Fruit fly (Drosophila melanogaster) whole organism, embryonic: ENCODE measurements around the gene Pdhb.

ENCODE experiments used
- CG10274 ChIP-seq: fragments of 200-800 bp; sonication (Bioruptor generic); optimal IDR thresholded peaks from 3 replicates; lab custom pipeline; 2017; ENCODE audit warnings: missing biosample characterization, mild to moderate bottlenecking, missing genetic modification characterization
- CG10979 ChIP-seq: fragments of 200-800 bp; sonication (Bioruptor generic); optimal IDR thresholded peaks from 2 replicates; lab custom pipeline; 2018; ENCODE audit warnings: missing biosample characterization, mild to moderate bottlenecking, missing genetic modification characterization, moderate library complexity
- CG13296 ChIP-seq: fragments of 200-800 bp; sonication (Bioruptor generic); optimal IDR thresholded peaks from 3 replicates; lab custom pipeline; 2018; ENCODE audit warnings: missing biosample characterization, mild to moderate bottlenecking, missing genetic modification characterization
- CG14050 ChIP-seq: fragments of 200-800 bp; sonication (Bioruptor generic); IDR thresholded peaks from 3 replicates; pipeline ENCODE4 v1.3.6; 2022; ENCODE audit warnings: missing biosample characterization, missing genetic modification characterization
- CG14860 ChIP-seq: fragments of 200-800 bp; sonication (Bioruptor generic); IDR thresholded peaks from 3 replicates; pipeline ENCODE4 v1.3.6; 2022; ENCODE audit warnings: missing biosample characterization, missing genetic modification characterization; ENCODE audit not compliant: partially characterized antibody
- CG17361 ChIP-seq: fragments of 200-800 bp; sonication (Bioruptor generic); IDR thresholded peaks from 3 replicates; pipeline ENCODE4 v1.3.6; 2022; ENCODE audit warnings: missing biosample characterization, missing genetic modification characterization
- CG18011 ChIP-seq: fragments of 200-800 bp; sonication (Bioruptor generic); optimal IDR thresholded peaks from 2 replicates; lab custom pipeline; 2017; ENCODE audit warnings: missing biosample characterization, missing genetic modification characterization, mild to moderate bottlenecking, moderate library complexity, missing genotype
- CG2129 ChIP-seq: fragments of 200-800 bp; sonication (Bioruptor generic); IDR thresholded peaks from 2 replicates; pipeline ENCODE4 v1.3.6; 2022; ENCODE audit warnings: missing biosample characterization, missing genetic modification characterization; ENCODE audit not compliant: partially characterized antibody
- CG30020 ChIP-seq: fragments of 200-800 bp; optimal IDR thresholded peaks from 2 replicates; lab custom pipeline; 2019; ENCODE audit warnings: missing biosample characterization, mild to moderate bottlenecking, missing genetic modification characterization, moderate library complexity
- CG33557 ChIP-seq: fragments of 200-800 bp; sonication (Bioruptor generic); optimal IDR thresholded peaks from 2 replicates; lab custom pipeline; 2019; ENCODE audit warnings: missing biosample characterization, mild to moderate bottlenecking, missing genetic modification characterization, moderate library complexity
- CG42726 ChIP-seq: fragments of 200-800 bp; sonication (Bioruptor generic); IDR thresholded peaks from 2 replicates; pipeline ENCODE4 v1.3.6; 2022; ENCODE audit warnings: missing biosample characterization, missing genetic modification characterization; ENCODE audit not compliant: partially characterized antibody
- CG4707 ChIP-seq: fragments of 200-800 bp; sonication (Bioruptor generic); optimal IDR thresholded peaks from 2 replicates; lab custom pipeline; 2018; ENCODE audit warnings: missing biosample characterization, mild to moderate bottlenecking, missing genetic modification characterization, moderate library complexity
- CG6254 ChIP-seq: fragments of 200-800 bp; sonication (Bioruptor generic); optimal IDR thresholded peaks from 3 replicates; lab custom pipeline; 2017; ENCODE audit warnings: mild to moderate bottlenecking, missing biosample characterization, missing genetic modification reagents, missing genetic modification characterization
- CG7556 ChIP-seq: fragments of 200-800 bp; sonication (Bioruptor generic); optimal IDR thresholded peaks from 2 replicates; lab custom pipeline; 2017; ENCODE audit warnings: missing biosample characterization, mild to moderate bottlenecking, missing genetic modification characterization
- CG8478 ChIP-seq: fragments of >200 bp; optimal IDR thresholded peaks from 2 replicates; lab custom pipeline; 2018
- CG8765 ChIP-seq: fragments of 200-800 bp; sonication (Bioruptor generic); IDR thresholded peaks from 2 replicates; pipeline ENCODE4 v1.3.6; 2022; ENCODE audit warnings: missing biosample characterization, missing genetic modification characterization
- CG8924 ChIP-seq: fragments of 200-800 bp; optimal IDR thresholded peaks from 3 replicates; lab custom pipeline; 2019; ENCODE audit warnings: missing biosample characterization, mild to moderate bottlenecking, missing genetic modification characterization, moderate library complexity
- CG9876 ChIP-seq: fragments of 200-800 bp; sonication (Bioruptor generic); optimal IDR thresholded peaks from 2 replicates; lab custom pipeline; 2016; ENCODE audit warnings: missing biosample characterization, missing genetic modification characterization
- D ChIP-seq, 2 experiments: fragments of 200-800 bp in 1 of 2; fragments of >200 bp in 1 of 2; sonication (Bioruptor generic) in 1 of 2; optimal IDR thresholded peaks; 2 replicates in 1 of 2; 3 replicates in 1 of 2; lab custom pipeline; 2017; ENCODE audit warnings: mild to moderate bottlenecking in 1 of 2, missing biosample characterization in 1 of 2, missing genetic modification characterization in 1 of 2, missing genetic modification reagents in 1 of 2
- Dbx ChIP-seq: fragments of 200-800 bp; sonication (Bioruptor generic); IDR thresholded peaks from 3 replicates; pipeline ENCODE4 v1.3.6; 2022; ENCODE audit warnings: missing biosample characterization, missing genetic modification characterization
- H2.0 ChIP-seq: fragments of 200-800 bp; sonication (Bioruptor generic); IDR thresholded peaks from 2 replicates; pipeline ENCODE4 v1.3.6; 2022; ENCODE audit warnings: missing biosample characterization, missing genetic modification characterization
- Hmr ChIP-seq: fragments of 200-800 bp; sonication (Bioruptor generic); optimal IDR thresholded peaks from 3 replicates; lab custom pipeline; 2017; ENCODE audit warnings: mild to moderate bottlenecking, missing biosample characterization, missing genetic modification reagents, missing genetic modification characterization
- Hr3 ChIP-seq: fragments of 200-800 bp; sonication (Bioruptor generic); optimal IDR thresholded peaks from 3 replicates; lab custom pipeline; 2016; ENCODE audit warnings: missing biosample characterization, missing genetic modification characterization
- Lim3 ChIP-seq: fragments of 200-800 bp; sonication (Bioruptor generic); IDR thresholded peaks from 2 replicates; pipeline ENCODE4 v1.3.6; 2022; ENCODE audit warnings: missing biosample characterization, missing genetic modification characterization
- Poxn ChIP-seq: fragments of 200-800 bp; sonication (Bioruptor generic); IDR thresholded peaks from 2 replicates; pipeline ENCODE4 v1.3.6; 2022; ENCODE audit warnings: missing biosample characterization, missing genetic modification characterization
- Ravus ChIP-seq: fragments of 200-800 bp; sonication (Bioruptor generic); IDR thresholded peaks from 2 replicates; pipeline ENCODE4 v1.3.6; 2022; ENCODE audit warnings: missing biosample characterization, missing genetic modification characterization
- Rx ChIP-seq: fragments of 200-800 bp; sonication (Bioruptor generic); IDR thresholded peaks from 2 replicates; pipeline ENCODE4 v1.3.6; 2022; ENCODE audit warnings: missing biosample characterization, missing genetic modification characterization
- Scr ChIP-seq: fragments of 200-800 bp; sonication (Bioruptor generic); IDR thresholded peaks from 2 replicates; pipeline ENCODE4 v1.3.6; 2022; ENCODE audit warnings: missing biosample characterization, missing genetic modification characterization; ENCODE audit not compliant: partially characterized antibody
- Sry-β ChIP-seq: fragments of 200-800 bp; sonication (Bioruptor generic); optimal IDR thresholded peaks from 2 replicates; lab custom pipeline; 2018; ENCODE audit warnings: missing biosample characterization, mild to moderate bottlenecking, missing genetic modification characterization, moderate library complexity
- Xbp1 ChIP-seq: fragments of 200-800 bp; sonication (Bioruptor generic); optimal IDR thresholded peaks from 3 replicates; lab custom pipeline; 2016; ENCODE audit warnings: missing biosample characterization, mild to moderate bottlenecking, missing genetic modification characterization
- abd-A ChIP-seq: fragments of 200-800 bp; sonication (Bioruptor generic); optimal IDR thresholded peaks from 3 replicates; lab custom pipeline; 2019; ENCODE audit warnings: missing biosample characterization, mild to moderate bottlenecking, missing genetic modification characterization, moderate library complexity
- bowl ChIP-seq: fragments of 200-800 bp; sonication (Bioruptor generic); IDR thresholded peaks from 2 replicates; pipeline ENCODE4 v1.3.6; 2022; ENCODE audit warnings: missing biosample characterization, missing genetic modification characterization
- cas ChIP-seq: fragments of 200-800 bp; sonication (Bioruptor generic); IDR thresholded peaks from 2 replicates; pipeline ENCODE4 v1.3.6; 2022; ENCODE audit warnings: missing biosample characterization, missing genetic modification characterization
- chm ChIP-seq: fragments of 200-800 bp; sonication (Bioruptor generic); IDR thresholded peaks from 2 replicates; pipeline ENCODE4 v1.3.6; 2022; ENCODE audit warnings: missing biosample characterization, missing genetic modification characterization
- crp ChIP-seq, 2 experiments: fragments of 200-800 bp; sonication (Bioruptor generic); optimal IDR thresholded peaks; 2 replicates in 1 of 2; 3 replicates in 1 of 2; lab custom pipeline; 2017; ENCODE audit warnings: missing biosample characterization in 2 of 2, missing genetic modification characterization in 2 of 2, mild to moderate bottlenecking in 1 of 2, moderate library complexity in 1 of 2
- danr ChIP-seq: fragments of 200-800 bp; sonication (Bioruptor generic); IDR thresholded peaks from 2 replicates; pipeline ENCODE4 v1.3.6; 2022; ENCODE audit warnings: missing biosample characterization, missing genetic modification characterization
- fd102C ChIP-seq: fragments of 200-800 bp; sonication (Bioruptor generic); optimal IDR thresholded peaks from 2 replicates; lab custom pipeline; 2018; ENCODE audit warnings: missing biosample characterization, mild to moderate bottlenecking, missing genetic modification characterization, moderate library complexity
- fu2 ChIP-seq: fragments of 200-800 bp; sonication (Bioruptor generic); optimal IDR thresholded peaks from 2 replicates; lab custom pipeline; 2016; ENCODE audit warnings: missing biosample characterization, missing genetic modification characterization
- gce ChIP-seq: fragments of 200-800 bp; sonication (Bioruptor generic); IDR thresholded peaks from 3 replicates; pipeline ENCODE4 v1.3.6; 2022; ENCODE audit warnings: missing biosample characterization, missing genetic modification characterization
- jigr1 ChIP-seq: fragments of 200-800 bp; sonication (Bioruptor generic); IDR thresholded peaks from 3 replicates; pipeline ENCODE4 v1.3.6; 2022; ENCODE audit warnings: missing biosample characterization, missing genetic modification characterization
- jing ChIP-seq: fragments of 200-800 bp; sonication (Bioruptor generic); optimal IDR thresholded peaks from 2 replicates; lab custom pipeline; 2018; ENCODE audit warnings: missing biosample characterization, mild to moderate bottlenecking, missing genetic modification characterization
- maf-S ChIP-seq: fragments of 200-800 bp; sonication (Bioruptor generic); optimal IDR thresholded peaks from 2 replicates; lab custom pipeline; 2016; ENCODE audit warnings: missing biosample characterization, missing genetic modification characterization
- otp ChIP-seq: fragments of 200-800 bp; sonication (Bioruptor generic); IDR thresholded peaks from 3 replicates; pipeline ENCODE4, ENCODE4 v1.3.6; 2022; ENCODE audit warnings: missing biosample characterization, missing genetic modification characterization
- pb ChIP-seq: fragments of 200-800 bp; sonication (Bioruptor generic); optimal IDR thresholded peaks from 3 replicates; lab custom pipeline; 2016; ENCODE audit warnings: missing biosample characterization, missing genetic modification characterization
- stwl ChIP-seq: fragments of 200-800 bp; sonication (Bioruptor generic); optimal IDR thresholded peaks from 3 replicates; lab custom pipeline; 2018; ENCODE audit warnings: missing biosample characterization, mild to moderate bottlenecking, missing genetic modification characterization, moderate library complexity
- tll ChIP-seq, 2 experiments: fragments of 200-800 bp in 1 of 2; fragments of >200 bp in 1 of 2; sonication (Bioruptor generic) in 1 of 2; optimal IDR thresholded peaks; 2 replicates each; lab custom pipeline; 2017 to 2019; ENCODE audit warnings: missing biosample characterization in 2 of 2, missing genetic modification characterization in 2 of 2, mild to moderate bottlenecking in 1 of 2, moderate library complexity in 1 of 2
- unpg ChIP-seq: fragments of 200-800 bp; sonication (Bioruptor generic); optimal IDR thresholded peaks from 3 replicates; lab custom pipeline; 2018; ENCODE audit warnings: missing biosample characterization, mild to moderate bottlenecking, missing genetic modification characterization, moderate library complexity

The Pdhb gene

dm6 chr3R:29122817-29123611 lies 10.1 kb downstream of the Pdhb start, which contains the start of the genes yem and Ctl2 (continued):
- TF ChIP-seq CG18011 (GFP tag; lab: Kevin White, UChicago) (peak; percentile 32), unpg (GFP tag; lab: Kevin White, UChicago) (no peak), jigr1 (GFP tag; lab: Robert Waterston, UW) (peak; percentile 68; the same call in 2 of the 3 replicates), CG14050 (GFP tag; lab: Robert Waterston, UW) (no peak; the same call in 2 of the 3 replicates), CG13296 (GFP tag; lab: Kevin White, UChicago) (peak; percentile 17), CG17361 (GFP tag; lab: Robert Waterston, UW) (peak; percentile 89), CG4707 (GFP tag; lab: Kevin White, UChicago) (no peak), fd102C (GFP tag; lab: Kevin White, UChicago) (no peak), CG6254 (GFP tag; lab: Kevin White, UChicago) (no peak), D (optimal IDR thresholded peaks at IDR 0.05; lab: Kevin White, UChicago) (no peak), D (GFP tag; optimal IDR thresholded peaks at IDR 0.05; lab: Kevin White, UChicago) (peak; percentile 50), pb (peak; percentile 62), CG30020 (tag; lab: Kevin White, UChicago) (peak; percentile 68), CG10274 (GFP tag; lab: Kevin White, UChicago) (peak; percentile 40), Sry-β (GFP tag; lab: Kevin White, UChicago) (peak; percentile 93), Xbp1 (GFP tag; lab: Kevin White, UChicago) (peak; percentile 84), CG8765 (GFP tag; lab: Robert Waterston, UW) (0 out of 2 replicates have a peak, but pooled peaks have one; percentile 7), crp (GFP tag; optimal IDR thresholded peaks at IDR 0.05; lab: Kevin White, UChicago) (peak; percentile 78 to 97), bowl (no peak), CG8478 (lab: Kevin White, UChicago) (no peak), abd-A (no peak), cas (GFP tag; lab: Robert Waterston, UW) (no peak; the same call in 1 of the 2 replicates), CG14860 (no peak), fu2 (GFP tag; lab: Kevin White, UChicago) (peak; percentile 86), CG2129 (no peak), tll (GFP tag; optimal IDR thresholded peaks at IDR 0.05; lab: Kevin White, UChicago) (peak; percentile 44 to 91), CG7556 (peak; percentile 78), jing (GFP tag; lab: Kevin White, UChicago) (peak; percentile 28), CG9876 (GFP tag; lab: Kevin White, UChicago) (peak; percentile 67), CG42726 (peak; percentile 71), maf-S (peak; percentile 79), Dbx (GFP tag; lab: Robert Waterston, UW) (peak; percentile 78; the same call in 1 of the 3 replicates), otp (peak; percentile 42; the same call in 1 of the 3 replicates), CG8924 (peak; percentile 50), danr (no peak), Scr (GFP tag; lab: Robert Waterston, UW) (no peak), stwl (peak; percentile 51), chm (GFP tag; lab: Robert Waterston, UW) (peak; percentile 50; the same call in 1 of the 2 replicates), Poxn (GFP tag; lab: Robert Waterston, UW) (no peak), Ravus (GFP tag; lab: Robert Waterston, UW) (no peak), Lim3 (GFP tag; lab: Robert Waterston, UW) (no peak), gce (GFP tag; lab: Robert Waterston, UW) (peak; percentile 29; the same call in 1 of the 3 replicates), Rx (peak; percentile 18), Hr3 (GFP tag; lab: Kevin White, UChicago) (peak; percentile 78), H2.0 (GFP tag; lab: Robert Waterston, UW) (peak; percentile 57; the same call in 1 of the 2 replicates), Hmr (GFP tag; lab: Kevin White, UChicago) (peak; percentile 76), CG33557 (GFP tag; lab: Kevin White, UChicago) (no peak), CG10979 (tag; lab: Kevin White, UChicago) (peak; percentile 32)
